Worm (Caenorhabditis elegans) whole organism, L2 larva: ENCODE data around the gene atg-10.
A peak's percentile ranks its signal among the peaks of the same experiment; 100 is the strongest.

ENCODE experiments used
- C34F6.9 ChIP-seq: fragments of 150-350 bp; optimal IDR thresholded peaks from 2 replicates; lab custom pipeline; 2014; ENCODE audit warnings: missing biosample characterization, missing genetic modification characterization
- F13H6.1 ChIP-seq: sonication (generic microtip); optimal IDR thresholded peaks from 2 replicates; lab custom pipeline; 2016; ENCODE audit warnings: missing genetic modification characterization, missing compliant biosample characterization
- aly-2 ChIP-seq: fragments of 150-350 bp; optimal IDR thresholded peaks from 2 replicates; lab custom pipeline; 2014; ENCODE audit warnings: missing biosample characterization, missing genetic modification characterization
- ama-1 ChIP-seq: fragments of 150-350 bp; optimal IDR thresholded peaks from 2 replicates; lab custom pipeline; 2018; ENCODE audit warnings: inconsistent platforms
- ceh-16 ChIP-seq: fragments of 150-350 bp; optimal IDR thresholded peaks from 2 replicates; lab custom pipeline; 2014; ENCODE audit warnings: missing biosample characterization, missing genetic modification characterization
- ceh-82 ChIP-seq: fragments of 150-350 bp; optimal IDR thresholded peaks from 2 replicates; lab custom pipeline; 2014; ENCODE audit warnings: missing biosample characterization, missing genetic modification characterization
- crh-2 ChIP-seq: sonication (generic microtip); optimal IDR thresholded peaks from 2 replicates; lab custom pipeline; 2017; ENCODE audit warnings: missing biosample characterization, missing genetic modification characterization
- egl-27 ChIP-seq: sonication (generic microtip); optimal IDR thresholded peaks from 3 replicates; lab custom pipeline; 2017; ENCODE audit warnings: missing biosample characterization, missing genetic modification reagents, missing genetic modification characterization
- elt-1 ChIP-seq: fragments of 150-350 bp; optimal IDR thresholded peaks from 2 replicates; lab custom pipeline; 2014; ENCODE audit warnings: missing biosample characterization, missing genetic modification characterization
- elt-3 ChIP-seq: sonication (generic microtip); optimal IDR thresholded peaks from 2 replicates; lab custom pipeline; 2017; ENCODE audit warnings: missing biosample characterization, missing genetic modification characterization
- fos-1 ChIP-seq: fragments of 150-350 bp; optimal IDR thresholded peaks from 2 replicates; lab custom pipeline; 2014; ENCODE audit warnings: missing biosample characterization, missing genetic modification characterization
- gmeb-1 ChIP-seq: fragments of 150-350 bp; optimal IDR thresholded peaks from 2 replicates; lab custom pipeline; 2014; ENCODE audit warnings: missing biosample characterization, missing genetic modification characterization
- lin-11 ChIP-seq: fragments of 150-350 bp; sonication (generic microtip); optimal IDR thresholded peaks from 2 replicates; lab custom pipeline; 2014; ENCODE audit warnings: missing biosample characterization, missing genetic modification characterization, inconsistent platforms, mixed read lengths
- lin-13 ChIP-seq: fragments of 150-350 bp; optimal IDR thresholded peaks from 2 replicates; lab custom pipeline; 2014; ENCODE audit warnings: missing biosample characterization, missing genetic modification reagents, missing genetic modification characterization
- lin-39 ChIP-seq: fragments of 150-350 bp; optimal IDR thresholded peaks from 2 replicates; lab custom pipeline; 2014; ENCODE audit warnings: missing biosample characterization, missing genetic modification reagents, missing genetic modification characterization
- lsy-2 ChIP-seq, 2 experiments: fragments of 150-350 bp in 1 of 2; sonication (generic microtip) in 1 of 2; optimal IDR thresholded peaks; 2 replicates each; lab custom pipeline; 2014 to 2017; ENCODE audit warnings: missing biosample characterization in 2 of 2, missing genetic modification characterization in 2 of 2
- mab-5 ChIP-seq: fragments of 150-350 bp; optimal IDR thresholded peaks from 2 replicates; lab custom pipeline; 2014; ENCODE audit warnings: missing biosample characterization, missing genetic modification characterization
- mdl-1 ChIP-seq, 2 experiments: fragments of 150-350 bp in 1 of 2; sonication (generic microtip) in 1 of 2; optimal IDR thresholded peaks; 2 replicates each; lab custom pipeline; 2017; ENCODE audit warnings: missing biosample characterization in 2 of 2, missing genetic modification characterization in 2 of 2
- nhr-10 ChIP-seq: sonication (generic microtip); optimal IDR thresholded peaks from 2 replicates; lab custom pipeline; 2017; ENCODE audit warnings: missing biosample characterization, missing genetic modification characterization
- nhr-11 ChIP-seq: fragments of 150-350 bp; optimal IDR thresholded peaks from 2 replicates; lab custom pipeline; 2014; ENCODE audit warnings: missing biosample characterization, missing genetic modification characterization
- nhr-12 ChIP-seq: fragments of 150-350 bp; optimal IDR thresholded peaks from 2 replicates; lab custom pipeline; 2014; ENCODE audit warnings: missing biosample characterization, missing genetic modification characterization
- nhr-129 ChIP-seq: fragments of 150-350 bp; optimal IDR thresholded peaks from 2 replicates; lab custom pipeline; 2014; ENCODE audit warnings: missing biosample characterization, missing genetic modification characterization
- nhr-21 ChIP-seq: fragments of 150-350 bp; optimal IDR thresholded peaks from 2 replicates; lab custom pipeline; 2014; ENCODE audit warnings: missing biosample characterization, missing genetic modification characterization
- nhr-23 ChIP-seq: fragments of 150-350 bp; optimal IDR thresholded peaks from 2 replicates; lab custom pipeline; 2014; ENCODE audit warnings: missing biosample characterization, missing genetic modification reagents, missing genetic modification characterization
- nhr-237 ChIP-seq: fragments of 150-350 bp; optimal IDR thresholded peaks from 2 replicates; lab custom pipeline; 2014; ENCODE audit warnings: missing biosample characterization, missing genetic modification characterization
- nhr-25 ChIP-seq: fragments of 150-350 bp; sonication (generic microtip); optimal IDR thresholded peaks from 3 replicates; lab custom pipeline; 2014; ENCODE audit warnings: missing biosample characterization, missing genetic modification characterization
- nhr-6 ChIP-seq: fragments of 150-350 bp; optimal IDR thresholded peaks from 2 replicates; lab custom pipeline; 2014; ENCODE audit warnings: missing biosample characterization, missing genetic modification characterization
- peb-1 ChIP-seq: fragments of 150-350 bp; optimal IDR thresholded peaks from 2 replicates; lab custom pipeline; 2014; ENCODE audit warnings: missing biosample characterization, missing genetic modification characterization
- sem-4 ChIP-seq: fragments of 150-350 bp; optimal IDR thresholded peaks from 2 replicates; lab custom pipeline; 2014; ENCODE audit warnings: missing biosample characterization, missing genetic modification reagents, missing genetic modification characterization
- sma-9 ChIP-seq, 2 experiments: fragments of 150-350 bp in 1 of 2; sonication (generic microtip) in 1 of 2; optimal IDR thresholded peaks; 2 replicates each; lab custom pipeline; 2014 to 2016; ENCODE audit warnings: missing genetic modification characterization in 2 of 2, mild to moderate bottlenecking in 1 of 2, missing biosample characterization in 1 of 2, missing compliant biosample characterization in 1 of 2, missing genetic modification reagents in 1 of 2, moderate library complexity in 1 of 2
- unc-39 ChIP-seq: fragments of 150-350 bp; optimal IDR thresholded peaks from 2 replicates; lab custom pipeline; 2014; ENCODE audit warnings: missing biosample characterization, missing genetic modification characterization
- unc-62 ChIP-seq: fragments of 150-350 bp; optimal IDR thresholded peaks from 2 replicates; lab custom pipeline; 2014; ENCODE audit warnings: missing biosample characterization, missing genetic modification reagents, missing genetic modification characterization
- zag-1 ChIP-seq: fragments of 150-350 bp; optimal IDR thresholded peaks from 2 replicates; lab custom pipeline; 2014; ENCODE audit warnings: missing biosample characterization, missing genetic modification characterization
- ztf-1 ChIP-seq: fragments of 200-800 bp; sonication (Bioruptor generic); conservative IDR thresholded peaks from 2 replicates; pipeline ENCODE4 v1.3.6; 2022; ENCODE audit warnings: missing genetic modification characterization, missing compliant biosample characterization
- ztf-11 ChIP-seq: sonication (generic microtip); optimal IDR thresholded peaks from 2 replicates; lab custom pipeline; 2017; ENCODE audit warnings: missing biosample characterization, missing genetic modification characterization
- ztf-4 ChIP-seq: fragments of 150-350 bp; optimal IDR thresholded peaks from 2 replicates; lab custom pipeline; 2014; ENCODE audit warnings: missing biosample characterization, missing genetic modification characterization

The atg-10 gene

ce11 chrII:8701059-8701458 is 42.1 kb downstream of the atg-10 start:
- no peak for TF ChIP-seq mdl-1 (tag; optimal IDR thresholded peaks at IDR 0.05; lab: Kevin White, UChicago)
- TF ChIP-seq lsy-2 (tag; optimal IDR thresholded peaks at IDR 0.05; lab: Kevin White, UChicago): peak in 1 of 2 experiments; percentile 86
- TF ChIP-seq peb-1 (tag; lab: Kevin White, UChicago): no peak
- TF ChIP-seq lin-11 (tag; lab: Kevin White, UChicago): no peak
- TF ChIP-seq, all 48 proteins: peak for 1

ce11 chrII:8701619-8702350 is 42.9 kb downstream of the atg-10 start, which contains the start of gene sphk-1:
TSS of gene sphk-1 (minus strand) at chrII:8701669.
- TF ChIP-seq lin-13: no peak
- no peak for TF ChIP-seq F13H6.1 (tag; lab: Kevin White, UChicago)
- TF ChIP-seq egl-27: no peak
- TF ChIP-seq ama-1 (lab: Kevin White, UChicago): no peak
- no peak for TF ChIP-seq unc-39
- TF ChIP-seq nhr-25 (tag; lab: Kevin White, UChicago): no peak
- no peak for TF ChIP-seq crh-2 (tag; lab: Kevin White, UChicago)
- TF ChIP-seq, all 48 proteins: peak for 0

- no peak for TF ChIP-seq peb-1 (tag; lab: Kevin White, UChicago)
- no peak for TF ChIP-seq nhr-6 (tag; lab: Kevin White, UChicago)
- no peak for TF ChIP-seq ceh-82 (tag; lab: Kevin White, UChicago)
- TF ChIP-seq lin-39 (tag; lab: Kevin White, UChicago): no peak
- TF ChIP-seq F13H6.1 (tag; lab: Kevin White, UChicago): no peak
- no peak for TF ChIP-seq sem-4 (tag; lab: Kevin White, UChicago)
- TF ChIP-seq sma-9 (GFP tag; optimal IDR thresholded peaks at IDR 0.05; lab: Kevin White, UChicago): no peak
- TF ChIP-seq sma-9 (tag; optimal IDR thresholded peaks at IDR 0.05; lab: Kevin White, UChicago): no peak
- TF ChIP-seq ztf-1 (GFP tag; lab: Robert Waterston, UW): no peak
- TF ChIP-seq nhr-129 (tag; lab: Kevin White, UChicago): no peak
- TF ChIP-seq nhr-23 (tag; lab: Kevin White, UChicago): no peak
- no peak for TF ChIP-seq nhr-10 (tag; lab: Kevin White, UChicago)
- TF ChIP-seq unc-39: no peak
- no peak for TF ChIP-seq mab-5 (tag; lab: Kevin White, UChicago)
- no peak for TF ChIP-seq lin-13
- no peak for TF ChIP-seq unc-62
- no peak for TF ChIP-seq zag-1 (tag; lab: Kevin White, UChicago)
- no peak for TF ChIP-seq ztf-4 (tag; lab: Kevin White, UChicago)
- TF ChIP-seq fos-1: no peak
Measured at ce11 chrII:8703729-8704128, 44.8 kb downstream of the atg-10 start, which contains the start of gene ceh-7. TSS of gene ceh-7 (minus strand) at chrII:8703829.

- TF ChIP-seq lin-39 (tag; lab: Kevin White, UChicago): no peak
- peak; percentile 51 for TF ChIP-seq fos-1
- TF ChIP-seq egl-27: no peak
- no peak for TF ChIP-seq nhr-237 (tag; lab: Kevin White, UChicago)
- no peak for TF ChIP-seq unc-62
- no peak for TF ChIP-seq elt-1 (tag; lab: Kevin White, UChicago)
- TF ChIP-seq peb-1 (tag; lab: Kevin White, UChicago): no peak
Measured at ce11 chrII:8704413-8704874, 45.5 kb downstream of the atg-10 start, which contains the start of gene prx-5. TSS of gene prx-5 (plus strand) at chrII:8704824.

ce11 chrII:8707024-8707423 is 48.1 kb downstream of the atg-10 start, which contains the start of gene cup-16:
TSS of gene cup-16 (plus strand) at chrII:8707155.
- no peak for TF ChIP-seq nhr-25 (tag; lab: Kevin White, UChicago)
- TF ChIP-seq lin-39 (tag; lab: Kevin White, UChicago): no peak
- peak; percentile 64 for TF ChIP-seq sma-9 (GFP tag; optimal IDR thresholded peaks at IDR 0.05; lab: Kevin White, UChicago)
- TF ChIP-seq sma-9 (tag; optimal IDR thresholded peaks at IDR 0.05; lab: Kevin White, UChicago): no peak
- TF ChIP-seq nhr-21 (tag; lab: Kevin White, UChicago): no peak
- TF ChIP-seq fos-1: no peak
- no peak for TF ChIP-seq nhr-23 (tag; lab: Kevin White, UChicago)
- no peak for TF ChIP-seq lin-13
- no peak for TF ChIP-seq nhr-11
- peak in 1 of 2 experiments; percentile 63 for TF ChIP-seq lsy-2 (tag; optimal IDR thresholded peaks at IDR 0.05; lab: Kevin White, UChicago)
- TF ChIP-seq egl-27: no peak
- TF ChIP-seq gmeb-1 (tag; lab: Kevin White, UChicago): no peak
- no peak for TF ChIP-seq nhr-6 (tag; lab: Kevin White, UChicago)
- no peak for TF ChIP-seq ztf-11 (tag; lab: Kevin White, UChicago)
- no peak for TF ChIP-seq zag-1 (tag; lab: Kevin White, UChicago)
- TF ChIP-seq sem-4 (tag; lab: Kevin White, UChicago): peak; percentile 6
- peak; percentile 13 for TF ChIP-seq unc-62
- TF ChIP-seq aly-2 (tag; lab: Kevin White, UChicago): no peak
- peak; percentile 19 for TF ChIP-seq C34F6.9
- TF ChIP-seq elt-3 (tag; lab: Kevin White, UChicago): no peak
- TF ChIP-seq nhr-129 (tag; lab: Kevin White, UChicago): peak; percentile 38
- no peak for TF ChIP-seq ceh-16 (tag; lab: Kevin White, UChicago)
- no peak for TF ChIP-seq nhr-12 (tag; lab: Kevin White, UChicago)
- peak; percentile 20 for TF ChIP-seq mab-5 (tag; lab: Kevin White, UChicago)
- TF ChIP-seq ztf-4 (tag; lab: Kevin White, UChicago): no peak
- TF ChIP-seq F13H6.1 (tag; lab: Kevin White, UChicago): peak; percentile 55
